Worm (Caenorhabditis elegans) whole organism, early embryonic: ENCODE measurements around the gene pqn-63.

Source experiments
- B0310.2 ChIP-seq: sonication (generic microtip); optimal IDR thresholded peaks from 2 replicates; lab custom pipeline; 2016; ENCODE audit warnings: mild to moderate bottlenecking, missing genetic modification characterization, missing compliant biosample characterization
- F13C5.2 ChIP-seq: sonication (generic microtip); optimal IDR thresholded peaks from 2 replicates; lab custom pipeline; 2017; ENCODE audit warnings: mild to moderate bottlenecking, missing genetic modification characterization, inconsistent platforms, missing compliant biosample characterization
- aly-1 ChIP-seq: sonication (generic microtip); optimal IDR thresholded peaks from 2 replicates; lab custom pipeline; 2016; ENCODE audit warnings: missing genetic modification characterization, missing compliant biosample characterization
- ama-1 ChIP-seq: fragments of 150-350 bp; optimal IDR thresholded peaks from 2 replicates; lab custom pipeline; 2014
- ceh-13 ChIP-seq: fragments of 200-800 bp; sonication (Bioruptor generic); optimal IDR thresholded peaks from 2 replicates; lab custom pipeline; 2018; ENCODE audit warnings: mild to moderate bottlenecking, missing genetic modification characterization, missing compliant biosample characterization
- ceh-36 ChIP-seq: sonication (generic microtip); optimal IDR thresholded peaks from 2 replicates; lab custom pipeline; 2016; ENCODE audit warnings: missing genetic modification characterization, inconsistent platforms, missing compliant biosample characterization
- ets-7 ChIP-seq: sonication (generic microtip); optimal IDR thresholded peaks from 2 replicates; lab custom pipeline; 2016; ENCODE audit warnings: missing genotype, missing genetic modification characterization, missing compliant biosample characterization
- flt-1 ChIP-seq: fragments of 200-800 bp; sonication (Bioruptor generic); IDR thresholded peaks from 2 replicates; pipeline ENCODE4 v1.3.6; 2022; ENCODE audit warnings: missing genetic modification characterization, missing compliant biosample characterization
- hmbx-1 ChIP-seq: sonication (generic microtip); optimal IDR thresholded peaks from 2 replicates; lab custom pipeline; 2016; ENCODE audit warnings: mild to moderate bottlenecking, missing genetic modification characterization, missing compliant biosample characterization
- hmg-4 ChIP-seq: fragments of 200-800 bp; sonication (Bioruptor generic); optimal IDR thresholded peaks from 2 replicates; lab custom pipeline; 2018; ENCODE audit warnings: mild to moderate bottlenecking, missing genetic modification characterization, missing compliant biosample characterization
- hnd-1 ChIP-seq: sonication (generic microtip); optimal IDR thresholded peaks from 2 replicates; lab custom pipeline; 2016; ENCODE audit warnings: missing genetic modification characterization, missing compliant biosample characterization
- pes-1 ChIP-seq: fragments of 200-800 bp; sonication (Bioruptor generic); IDR thresholded peaks from 2 replicates; pipeline ENCODE4 v1.3.6; 2022; ENCODE audit warnings: missing genetic modification reagents, missing genetic modification characterization, missing compliant biosample characterization
- scrt-1 ChIP-seq: fragments of 200-800 bp; sonication (Bioruptor generic); IDR thresholded peaks from 2 replicates; pipeline ENCODE4 v1.3.6; 2022; ENCODE audit warnings: missing genetic modification characterization, missing compliant biosample characterization
- sea-1 ChIP-seq: fragments of 200-800 bp; sonication (Bioruptor generic); conservative IDR thresholded peaks from 2 replicates; pipeline ENCODE4 v1.3.6; 2022; ENCODE audit warnings: missing genetic modification characterization, missing compliant biosample characterization
- tbx-11 ChIP-seq: fragments of 200-800 bp; sonication (Bioruptor generic); IDR thresholded peaks from 2 replicates; pipeline ENCODE4 v1.3.6; 2022; ENCODE audit warnings: missing genetic modification characterization, missing compliant biosample characterization
- tbx-37 ChIP-seq: fragments of 200-800 bp; sonication (Bioruptor generic); conservative IDR thresholded peaks from 2 replicates; pipeline ENCODE4 v1.3.6; 2022; ENCODE audit warnings: missing genetic modification reagents, missing genetic modification characterization, missing compliant biosample characterization
- tra-4 ChIP-seq: sonication (generic microtip); optimal IDR thresholded peaks from 2 replicates; lab custom pipeline; 2017; ENCODE audit warnings: missing genetic modification characterization, missing compliant biosample characterization

Gene pqn-63

ce11 chrV:9615725-9616124, at the start of gene pqn-63:
Gene pqn-63 (plus strand): TSS chrV:9616031.
- TF ChIP-seq F13C5.2 (tag; lab: Kevin White, UChicago) (no peak), hnd-1 (tag; lab: Kevin White, UChicago) (no peak), ceh-13 (GFP tag; lab: Kevin White, UChicago) (no peak), tbx-37 (GFP tag; lab: Robert Waterston, UW) (no peak), pes-1 (no peak), scrt-1 (GFP tag; lab: Robert Waterston, UW) (no peak), flt-1 (GFP tag; lab: Robert Waterston, UW) (no peak), tra-4 (no peak), hmbx-1 (no peak), ceh-36 (tag; lab: Kevin White, UChicago) (no peak), ets-7 (tag; lab: Kevin White, UChicago) (no peak), ama-1 (lab: Kevin White, UChicago) (no peak), hmg-4 (GFP tag; lab: Kevin White, UChicago) (no peak), aly-1 (tag; lab: Kevin White, UChicago) (no peak), sea-1 (GFP tag; lab: Robert Waterston, UW) (no peak), B0310.2 (tag; lab: Kevin White, UChicago) (no peak), tbx-11 (GFP tag; lab: Robert Waterston, UW) (no peak)

ce11 chrV:9568707-9569106, 47.1 kb upstream of the pqn-63 start, which contains the start of gene F25B3.4:
Gene F25B3.4 (minus strand): TSS chrV:9568807.
- TF ChIP-seq flt-1 (GFP tag; lab: Robert Waterston, UW), result no peak
- no peak for TF ChIP-seq aly-1 (tag; lab: Kevin White, UChicago)
- TF ChIP-seq pes-1, result no peak
- no peak for TF ChIP-seq ceh-36 (tag; lab: Kevin White, UChicago)
- TF ChIP-seq ama-1 (lab: Kevin White, UChicago), result no peak
- no peak for TF ChIP-seq tra-4
- TF ChIP-seq scrt-1 (GFP tag; lab: Robert Waterston, UW), result no peak
- no peak for TF ChIP-seq hmbx-1
- TF ChIP-seq tbx-11 (GFP tag; lab: Robert Waterston, UW), result no peak
- no peak for TF ChIP-seq sea-1 (GFP tag; lab: Robert Waterston, UW)
- no peak for TF ChIP-seq F13C5.2 (tag; lab: Kevin White, UChicago)
- no peak for TF ChIP-seq ceh-13 (GFP tag; lab: Kevin White, UChicago)
- TF ChIP-seq B0310.2 (tag; lab: Kevin White, UChicago), result no peak
- no peak for TF ChIP-seq ets-7 (tag; lab: Kevin White, UChicago)
- TF ChIP-seq tbx-37 (GFP tag; lab: Robert Waterston, UW), result no peak

ce11 chrV:9570197-9570596, 45.6 kb upstream of the pqn-63 start, which contains the start of gene F25B3.5:
Gene F25B3.5 (minus strand): TSS chrV:9570297.
- no peak for TF ChIP-seq scrt-1 (GFP tag; lab: Robert Waterston, UW)
- TF ChIP-seq hmbx-1, result no peak
- no peak for TF ChIP-seq pes-1
- no peak for TF ChIP-seq hnd-1 (tag; lab: Kevin White, UChicago)
- TF ChIP-seq tbx-37 (GFP tag; lab: Robert Waterston, UW), result no peak
- TF ChIP-seq B0310.2 (tag; lab: Kevin White, UChicago), result no peak
- TF ChIP-seq sea-1 (GFP tag; lab: Robert Waterston, UW), result no peak
- TF ChIP-seq flt-1 (GFP tag; lab: Robert Waterston, UW), result no peak
- no peak for TF ChIP-seq aly-1 (tag; lab: Kevin White, UChicago)
- no peak for TF ChIP-seq hmg-4 (GFP tag; lab: Kevin White, UChicago)
- TF ChIP-seq ets-7 (tag; lab: Kevin White, UChicago), result no peak
- TF ChIP-seq tra-4, result no peak
- TF ChIP-seq ceh-36 (tag; lab: Kevin White, UChicago), result no peak
- TF ChIP-seq ama-1 (lab: Kevin White, UChicago), result no peak
- no peak for TF ChIP-seq ceh-13 (GFP tag; lab: Kevin White, UChicago)
- no peak for TF ChIP-seq tbx-11 (GFP tag; lab: Robert Waterston, UW)
- no peak for TF ChIP-seq F13C5.2 (tag; lab: Kevin White, UChicago)

ce11 chrV:9571056-9571455, 44.8 kb upstream of the pqn-63 start:
- TF ChIP-seq F13C5.2 (tag; lab: Kevin White, UChicago) (no peak), ceh-13 (GFP tag; lab: Kevin White, UChicago) (no peak), flt-1 (GFP tag; lab: Robert Waterston, UW) (no peak), aly-1 (tag; lab: Kevin White, UChicago) (no peak)

ce11 chrV:9571673-9572072, 44.2 kb upstream of the pqn-63 start:
- TF ChIP-seq flt-1 (GFP tag; lab: Robert Waterston, UW), result no peak
- TF ChIP-seq B0310.2 (tag; lab: Kevin White, UChicago), result no peak
- TF ChIP-seq ama-1 (lab: Kevin White, UChicago), result no peak
- no peak for TF ChIP-seq ceh-13 (GFP tag; lab: Kevin White, UChicago)
- no peak for TF ChIP-seq hmbx-1

ce11 chrV:9576991-9577390, 38.8 kb upstream of the pqn-63 start, which contains the start of gene F25B3.2:
Gene F25B3.2 (plus strand): TSS chrV:9577291.
- TF ChIP-seq aly-1 (tag; lab: Kevin White, UChicago) (no peak), hnd-1 (tag; lab: Kevin White, UChicago) (no peak), hmg-4 (GFP tag; lab: Kevin White, UChicago) (no peak), ceh-36 (tag; lab: Kevin White, UChicago) (no peak), flt-1 (GFP tag; lab: Robert Waterston, UW) (no peak), hmbx-1 (no peak), ama-1 (lab: Kevin White, UChicago) (no peak), ceh-13 (GFP tag; lab: Kevin White, UChicago) (no peak), F13C5.2 (tag; lab: Kevin White, UChicago) (no peak), scrt-1 (GFP tag; lab: Robert Waterston, UW) (no peak), sea-1 (GFP tag; lab: Robert Waterston, UW) (no peak), tra-4 (no peak), B0310.2 (tag; lab: Kevin White, UChicago) (no peak), pes-1 (no peak), ets-7 (tag; lab: Kevin White, UChicago) (no peak), tbx-37 (GFP tag; lab: Robert Waterston, UW) (no peak), tbx-11 (GFP tag; lab: Robert Waterston, UW) (no peak)
